Worm (Caenorhabditis elegans) whole organism, midembryonic: Measurements from ENCODE around the gene gana-1.

Experiments
- flt-1 ChIP-seq: fragments of 200-800 bp; sonication (Bioruptor generic); IDR thresholded peaks from 2 replicates; pipeline ENCODE4 v1.3.6; 2022; ENCODE audit warnings: missing genetic modification characterization, missing compliant biosample characterization
- klf-2 ChIP-seq: fragments of 200-800 bp; sonication (Bioruptor generic); conservative IDR thresholded peaks from 2 replicates; pipeline ENCODE4 v1.3.6; 2022; ENCODE audit warnings: missing genetic modification reagents, missing genetic modification characterization, missing compliant biosample characterization
- ztf-23 ChIP-seq: fragments of 200-800 bp; sonication (Bioruptor generic); IDR thresholded peaks from 2 replicates; pipeline ENCODE4 v1.3.6; 2022; ENCODE audit warnings: missing genetic modification reagents, missing genetic modification characterization, missing compliant biosample characterization

- no peak for TF ChIP-seq klf-2 (GFP tag; lab: Robert Waterston, UW)
- no peak for TF ChIP-seq flt-1 (GFP tag; lab: Robert Waterston, UW)
- TF ChIP-seq ztf-23 (GFP tag; lab: Robert Waterston, UW) = no peak
Observed at ce11 chrV:12074886-12075285, 12.1 kb upstream of the gana-1 start, which contains the start of gene R07B7.6.
